Fruit fly (Drosophila melanogaster) whole organism, embryonic: ENCODE results near the gene THG.

ENCODE experiments used
- CG10274 ChIP-seq: fragments of 200-800 bp; sonication (Bioruptor generic); optimal IDR thresholded peaks from 3 replicates; lab custom pipeline; 2017; ENCODE audit warnings: missing biosample characterization, mild to moderate bottlenecking, missing genetic modification characterization
- CG10654 ChIP-seq: fragments of 200-800 bp; sonication (Bioruptor generic); optimal IDR thresholded peaks from 2 replicates; lab custom pipeline; 2016; ENCODE audit warnings: missing biosample characterization, missing genetic modification characterization
- CG12104 ChIP-seq: fragments of 200-800 bp; sonication (Bioruptor generic); optimal IDR thresholded peaks from 3 replicates; lab custom pipeline; 2016; ENCODE audit warnings: missing biosample characterization, missing genetic modification characterization
- CG13287 ChIP-seq: fragments of 200-800 bp; sonication (Bioruptor generic); IDR thresholded peaks from 2 replicates; pipeline ENCODE4 v1.3.6; 2022; ENCODE audit warnings: missing biosample characterization, missing genetic modification characterization; ENCODE audit not compliant: partially characterized antibody
- CG14667 ChIP-seq: fragments of 200-800 bp; sonication (Bioruptor generic); IDR thresholded peaks from 2 replicates; pipeline ENCODE4 v1.3.6; 2022; ENCODE audit warnings: missing biosample characterization, missing genetic modification characterization
- CG14860 ChIP-seq: fragments of 200-800 bp; sonication (Bioruptor generic); IDR thresholded peaks from 3 replicates; pipeline ENCODE4 v1.3.6; 2022; ENCODE audit warnings: missing biosample characterization, missing genetic modification characterization; ENCODE audit not compliant: partially characterized antibody
- CG16813 ChIP-seq: fragments of 200-800 bp; sonication (Bioruptor generic); IDR thresholded peaks from 3 replicates; pipeline ENCODE4 v1.3.6; 2022; ENCODE audit warnings: missing biosample characterization, missing genetic modification characterization; ENCODE audit not compliant: partially characterized antibody
- CG34422 ChIP-seq: fragments of 200-800 bp; sonication (Bioruptor generic); IDR thresholded peaks from 3 replicates; pipeline ENCODE4 v1.3.6; 2022; ENCODE audit warnings: missing biosample characterization, missing genetic modification characterization
- D19A ChIP-seq: fragments of 200-800 bp; optimal IDR thresholded peaks from 3 replicates; lab custom pipeline; 2019; ENCODE audit warnings: missing biosample characterization, mild to moderate bottlenecking, missing genetic modification characterization, moderate library complexity
- Doc3 ChIP-seq: fragments of 200-800 bp; sonication (Bioruptor generic); IDR thresholded peaks from 3 replicates; pipeline ENCODE4 v1.3.6; 2022; ENCODE audit warnings: missing biosample characterization, missing genetic modification characterization; ENCODE audit not compliant: partially characterized antibody
- Dp ChIP-seq: fragments of 200-800 bp; sonication (Bioruptor generic); optimal IDR thresholded peaks from 2 replicates; lab custom pipeline; 2018; ENCODE audit warnings: missing biosample characterization, mild to moderate bottlenecking, missing genetic modification characterization, moderate library complexity
- Dref ChIP-seq: fragments of 200-800 bp; sonication (Bioruptor generic); IDR thresholded peaks from 2 replicates; pipeline ENCODE4 v1.3.6; 2022; ENCODE audit warnings: missing biosample characterization, missing genetic modification characterization
- HLH4C ChIP-seq: fragments of 200-800 bp; sonication (Bioruptor generic); IDR thresholded peaks from 3 replicates; pipeline ENCODE4 v1.3.6; 2022; ENCODE audit warnings: missing biosample characterization, missing genetic modification characterization; ENCODE audit not compliant: partially characterized antibody
- Hr3 ChIP-seq: fragments of 200-800 bp; sonication (Bioruptor generic); optimal IDR thresholded peaks from 3 replicates; lab custom pipeline; 2016; ENCODE audit warnings: missing biosample characterization, missing genetic modification characterization
- Jarid2 ChIP-seq: fragments of 200-800 bp; sonication (Bioruptor generic); optimal IDR thresholded peaks from 3 replicates; lab custom pipeline; 2017; ENCODE audit warnings: mild to moderate bottlenecking, missing biosample characterization, missing genetic modification reagents, missing genetic modification characterization
- MESR4 ChIP-seq: fragments of 200-800 bp; sonication (Bioruptor generic); optimal IDR thresholded peaks from 2 replicates; lab custom pipeline; 2018; ENCODE audit warnings: missing biosample characterization, mild to moderate bottlenecking, missing genetic modification characterization, moderate library complexity
- Max ChIP-seq: fragments of 200-800 bp; sonication (Bioruptor generic); optimal IDR thresholded peaks from 2 replicates; lab custom pipeline; 2016; ENCODE audit warnings: missing biosample characterization, mild to moderate bottlenecking, missing genetic modification characterization
- Mrtf ChIP-seq: fragments of 200-800 bp; sonication (Bioruptor generic); IDR thresholded peaks from 3 replicates; pipeline ENCODE4 v1.3.6; 2022; ENCODE audit warnings: missing biosample characterization, missing genetic modification characterization
- Myb ChIP-seq: fragments of 200-800 bp; sonication (Bioruptor generic); optimal IDR thresholded peaks from 2 replicates; lab custom pipeline; 2016; ENCODE audit warnings: missing biosample characterization, missing genetic modification characterization
- Opbp ChIP-seq: fragments of 200-800 bp; sonication (Bioruptor generic); IDR thresholded peaks from 3 replicates; pipeline ENCODE4 v1.3.6; 2022; ENCODE audit warnings: missing biosample characterization, missing genetic modification characterization; ENCODE audit not compliant: partially characterized antibody
- Pdp1 ChIP-seq, 2 experiments: fragments of 200-800 bp; sonication (Bioruptor generic); optimal IDR thresholded peaks; 3 replicates each; lab custom pipeline; 2016; ENCODE audit warnings: missing biosample characterization in 2 of 2, missing genetic modification characterization in 2 of 2, mild to moderate bottlenecking in 1 of 2, moderate library complexity in 1 of 2
- Sry-δ ChIP-seq: fragments of 200-800 bp; sonication (Bioruptor generic); optimal IDR thresholded peaks from 2 replicates; lab custom pipeline; 2016; ENCODE audit warnings: missing biosample characterization, missing genetic modification characterization
- amos ChIP-seq: fragments of 200-800 bp; sonication (Bioruptor generic); IDR thresholded peaks from 2 replicates; pipeline ENCODE4 v1.3.6; 2022; ENCODE audit warnings: missing biosample characterization, missing genetic modification characterization; ENCODE audit not compliant: partially characterized antibody
- ato ChIP-seq: fragments of 200-800 bp; sonication (Bioruptor generic); IDR thresholded peaks from 2 replicates; pipeline ENCODE4 v1.3.6; 2022; ENCODE audit warnings: missing biosample characterization, missing genetic modification characterization; ENCODE audit not compliant: partially characterized antibody
- chinmo ChIP-seq: fragments of 200-800 bp; sonication (Bioruptor generic); IDR thresholded peaks from 4 replicates; pipeline ENCODE4 v1.3.6; 2022; ENCODE audit warnings: missing biosample characterization, missing genetic modification characterization; ENCODE audit not compliant: partially characterized antibody
- corto ChIP-seq: fragments of 200-800 bp; sonication (Bioruptor generic); optimal IDR thresholded peaks from 2 replicates; lab custom pipeline; 2016; ENCODE audit warnings: missing biosample characterization, mild to moderate bottlenecking, missing genetic modification characterization, moderate library complexity
- ftz-f1 ChIP-seq: fragments of 200-800 bp; sonication (Bioruptor generic); optimal IDR thresholded peaks from 2 replicates; lab custom pipeline; 2016; ENCODE audit warnings: missing biosample characterization, missing genetic modification characterization
- ham ChIP-seq: fragments of 200-800 bp; sonication (Bioruptor generic); IDR thresholded peaks from 2 replicates; pipeline ENCODE4 v1.3.6; 2022; ENCODE audit warnings: missing biosample characterization, missing genetic modification characterization
- hbn ChIP-seq: fragments of 200-800 bp; sonication (Bioruptor generic); IDR thresholded peaks from 2 replicates; pipeline ENCODE4 v1.3.6; 2022; ENCODE audit warnings: missing biosample characterization, missing genetic modification characterization; ENCODE audit not compliant: partially characterized antibody
- jigr1 ChIP-seq: fragments of 200-800 bp; sonication (Bioruptor generic); IDR thresholded peaks from 3 replicates; pipeline ENCODE4 v1.3.6; 2022; ENCODE audit warnings: missing biosample characterization, missing genetic modification characterization
- lola ChIP-seq, 3 experiments: fragments of >200 bp in 2 of 3; fragments of 200-800 bp in 1 of 3; sonication (Bioruptor generic) in 1 of 3; optimal IDR thresholded peaks; 2 replicates each; lab custom pipeline; 2017 to 2019; ENCODE audit warnings: missing biosample characterization in 3 of 3, missing genetic modification characterization in 3 of 3, mild to moderate bottlenecking in 1 of 3, moderate library complexity in 1 of 3
- nerfin-2 ChIP-seq: fragments of 200-800 bp; sonication (Bioruptor generic); IDR thresholded peaks from 2 replicates; pipeline ENCODE4 v1.3.6; 2022; ENCODE audit warnings: missing biosample characterization, missing genetic modification characterization; ENCODE audit not compliant: partially characterized antibody
- row ChIP-seq: fragments of 200-800 bp; sonication (Bioruptor generic); IDR thresholded peaks from 3 replicates; pipeline ENCODE4 v1.3.6; 2022; ENCODE audit warnings: missing biosample characterization, missing genetic modification characterization
- stwl ChIP-seq: fragments of 200-800 bp; sonication (Bioruptor generic); optimal IDR thresholded peaks from 3 replicates; lab custom pipeline; 2018; ENCODE audit warnings: missing biosample characterization, mild to moderate bottlenecking, missing genetic modification characterization, moderate library complexity
- tio ChIP-seq: fragments of 200-800 bp; sonication (Bioruptor generic); optimal IDR thresholded peaks from 2 replicates; lab custom pipeline; 2017; ENCODE audit warnings: missing biosample characterization, missing genetic modification characterization, inconsistent platforms
- tll ChIP-seq, 2 experiments: fragments of 200-800 bp in 1 of 2; fragments of >200 bp in 1 of 2; sonication (Bioruptor generic) in 1 of 2; optimal IDR thresholded peaks; 2 replicates each; lab custom pipeline; 2017 to 2019; ENCODE audit warnings: missing biosample characterization in 2 of 2, missing genetic modification characterization in 2 of 2, mild to moderate bottlenecking in 1 of 2, moderate library complexity in 1 of 2
- tna ChIP-seq: fragments of 200-800 bp; sonication (Bioruptor generic); IDR thresholded peaks from 2 replicates; pipeline ENCODE4 v1.3.6; 2022; ENCODE audit warnings: missing biosample characterization, missing genetic modification characterization; ENCODE audit not compliant: partially characterized antibody
- toy ChIP-seq: fragments of 200-800 bp; sonication (Bioruptor generic); IDR thresholded peaks from 2 replicates; pipeline ENCODE4 v1.3.6; 2022; ENCODE audit warnings: missing biosample characterization, missing genetic modification characterization
- vnd ChIP-seq: fragments of 200-800 bp; sonication (Bioruptor generic); IDR thresholded peaks from 3 replicates; pipeline ENCODE4 v1.3.6; 2022; ENCODE audit warnings: missing biosample characterization, missing genetic modification characterization; ENCODE audit not compliant: partially characterized antibody
- vvl ChIP-seq: fragments of 200-800 bp; sonication (Bioruptor generic); IDR thresholded peaks from 2 replicates; pipeline ENCODE4 v1.3.6; 2022; ENCODE audit warnings: missing biosample characterization, missing genetic modification characterization

Gene THG

dm6 chr2L:15038339-15039308, 29.1 kb upstream of the THG start, which contains the start of gene CIAPIN1 (continued):
- TF ChIP-seq CG10654, result no peak
- TF ChIP-seq D19A (tag; lab: Kevin White, UChicago), result no peak
- TF ChIP-seq Doc3 (GFP tag; lab: Robert Waterston, UW), result peak; percentile 20; the same call in 1 of the 3 replicates
- no peak for TF ChIP-seq Hr3 (GFP tag; lab: Kevin White, UChicago)
- peak; percentile 16 for TF ChIP-seq row (GFP tag; lab: Robert Waterston, UW)
- TF ChIP-seq tna (GFP tag; lab: Robert Waterston, UW), result peak; percentile 63
- TF ChIP-seq Pdp1 (GFP tag; optimal IDR thresholded peaks at IDR 0.05; lab: Kevin White, UChicago), result peak in 1 of 2 experiments; percentile 28
- peak; percentile 55 for TF ChIP-seq hbn (GFP tag; lab: Robert Waterston, UW)
- peak; percentile 12 for TF ChIP-seq Myb
- TF ChIP-seq Dref (GFP tag; lab: Robert Waterston, UW), result peak; percentile 78
- TF ChIP-seq vvl (GFP tag; lab: Robert Waterston, UW), result 0 out of 2 replicates have a peak, but pooled peaks have one; percentile 6
- no peak for TF ChIP-seq CG12104 (GFP tag; lab: Kevin White, UChicago)
- peak; percentile 66 for TF ChIP-seq nerfin-2
- peak; percentile 70 for TF ChIP-seq Sry-δ (GFP tag; lab: Kevin White, UChicago)
- peak; percentile 62; the same call in 1 of the 2 replicates for TF ChIP-seq ato
- no peak for TF ChIP-seq jigr1 (GFP tag; lab: Robert Waterston, UW)
- peak; percentile 28 for TF ChIP-seq stwl
- peak; percentile 5; the same call in 2 of the 3 replicates for TF ChIP-seq HLH4C
- TF ChIP-seq amos, result peak; percentile 50
- no peak for TF ChIP-seq toy
- TF ChIP-seq CG14860 (GFP tag; lab: Robert Waterston, UW), result peak; percentile 46
- TF ChIP-seq vnd, result peak; percentile 16; the same call in 2 of the 3 replicates
- peak; percentile 69 for TF ChIP-seq MESR4
- peak; percentile 11; the same call in 1 of the 3 replicates for TF ChIP-seq CG34422 (GFP tag; lab: Robert Waterston, UW)
- TF ChIP-seq chinmo (GFP tag; lab: Robert Waterston, UW), result 0 out of 4 replicates have a peak, but pooled peaks have one; percentile 32
- peak; percentile 22 for TF ChIP-seq tio (GFP tag; lab: Kevin White, UChicago)
- peak; percentile 54; the same call in 2 of the 3 replicates for TF ChIP-seq Opbp
- peak in 1 of 3 experiments; percentile 16 for TF ChIP-seq lola (GFP tag; optimal IDR thresholded peaks at IDR 0.05; lab: Kevin White, UChicago)
- TF ChIP-seq tll (GFP tag; optimal IDR thresholded peaks at IDR 0.05; lab: Kevin White, UChicago), result peak in 1 of 2 experiments; percentile 32
- peak; percentile 7; the same call in 2 of the 3 replicates for TF ChIP-seq CG16813
- TF ChIP-seq Max (GFP tag; lab: Kevin White, UChicago), result no peak

dm6 chr2L:15035366-15035765, 25.8 kb upstream of the THG start, which contains the start of gene yellow-c:
yellow-c (plus strand) TSS chr2L:15035394.
- peak; percentile 15; the same call in 1 of the 2 replicates for TF ChIP-seq CG13287 (GFP tag; lab: Robert Waterston, UW)
- peak; percentile 16 for TF ChIP-seq Dp (GFP tag; lab: Kevin White, UChicago)
- TF ChIP-seq CG14667 (GFP tag; lab: Robert Waterston, UW), result no peak
- 0 out of 3 replicates have a peak, but pooled peaks have one; percentile 54 for TF ChIP-seq Mrtf (GFP tag; lab: Robert Waterston, UW)
- TF ChIP-seq chinmo (GFP tag; lab: Robert Waterston, UW), result peak; percentile 87; the same call in 3 of the 4 replicates
- TF ChIP-seq Jarid2 (GFP tag; lab: Kevin White, UChicago), result peak; percentile 55
- peak; percentile 72 for TF ChIP-seq ftz-f1 (GFP tag; lab: Kevin White, UChicago)
- TF ChIP-seq corto (GFP tag; lab: Kevin White, UChicago), result no peak
- TF ChIP-seq CG10274 (GFP tag; lab: Kevin White, UChicago), result no peak
- 0 out of 2 replicates have a peak, but pooled peaks have one; percentile 19 for TF ChIP-seq ham
- peak; percentile 44; the same call in 1 of the 3 replicates for TF ChIP-seq CG34422 (GFP tag; lab: Robert Waterston, UW)
